Fruit fly (Drosophila melanogaster): Measurements from ENCODE around the gene Tat.

The Tat gene

dm6 chrX:14237873-14238394 lies 23.1 kb upstream of the Tat start, which contains the start of the genes Fbxl4 and Dus2 (continued):
- TF ChIP-seq sens (GFP tag) (peak; percentile 98), CG7786 (GFP tag; optimal IDR thresholded peaks at IDR 0.05) (peak; percentile 86), CG7745 (tag; optimal IDR thresholded peaks at IDR 0.05) (no peak), exex (tag; optimal IDR thresholded peaks at IDR 0.05) (no peak), Tbp (GFP tag; optimal IDR thresholded peaks at IDR 0.05) (no peak), Dip3 (GFP tag; optimal IDR thresholded peaks at IDR 0.05) (peak; percentile 90), CG18476 (GFP tag; optimal IDR thresholded peaks at IDR 0.05) (peak; percentile 91), CG32772 (GFP tag; IDR thresholded peaks at IDR 0.05) (peak; percentile 92), ind (GFP tag; optimal IDR thresholded peaks at IDR 0.05) (peak; percentile 94), az2 (GFP tag; optimal IDR thresholded peaks at IDR 0.05) (peak; percentile 95), danr (GFP tag; IDR thresholded peaks at IDR 0.05) (peak; percentile 81), CkIIα-i1 (GFP tag; IDR thresholded peaks at IDR 0.05) (peak; percentile 70), CG7987 (GFP tag; optimal IDR thresholded peaks at IDR 0.05) (peak; percentile 71), CG17385 (GFP tag; optimal IDR thresholded peaks at IDR 0.05) (peak; percentile 81), dimm (GFP tag; IDR thresholded peaks at IDR 0.05) (peak; percentile 67), E2f2 (GFP tag; IDR thresholded peaks at IDR 0.05) (peak; percentile 61; the same call in 1 of the 2 replicates), Six4 (GFP tag; optimal IDR thresholded peaks at IDR 0.05) (peak; percentile 90), CG31365 (tag; optimal IDR thresholded peaks at IDR 0.05) (peak; percentile 47), HLH3B (GFP tag; IDR thresholded peaks at IDR 0.05) (peak; percentile 93), ap (GFP tag; IDR thresholded peaks at IDR 0.05) (peak; percentile 91), CG2202 (tag; optimal IDR thresholded peaks at IDR 0.05) (peak; percentile 81), toy (GFP tag; IDR thresholded peaks at IDR 0.05) (peak; percentile 74), pum (GFP tag; optimal IDR thresholded peaks at IDR 0.05) (peak; percentile 93), p53 (GFP tag; optimal IDR thresholded peaks at IDR 0.05) (peak; percentile 81), CG10565 (GFP tag; optimal IDR thresholded peaks at IDR 0.05) (peak; percentile 67), CG8089 (GFP tag; optimal IDR thresholded peaks at IDR 0.05) (peak; percentile 86), CG17568 (GFP tag; optimal IDR thresholded peaks at IDR 0.05) (no peak), vnd (GFP tag; IDR thresholded peaks at IDR 0.05; ENCODE audit: partially characterized antibody) (peak; percentile 42; the same call in 1 of the 3 replicates), CG11247 (GFP tag; IDR thresholded peaks at IDR 0.05) (peak; percentile 90), CG2875 (GFP tag; optimal IDR thresholded peaks at IDR 0.05) (peak; percentile 82), Oli (tag; optimal IDR thresholded peaks at IDR 0.05) (peak; percentile 89), CG15269 (tag; optimal IDR thresholded peaks at IDR 0.05) (peak; percentile 88), run (tag; optimal IDR thresholded peaks at IDR 0.05) (peak; percentile 44), mam (GFP tag; optimal IDR thresholded peaks at IDR 0.05) (peak; percentile 92), CG14667 (GFP tag; IDR thresholded peaks at IDR 0.05) (peak; percentile 90), E2f1 (GFP tag; IDR thresholded peaks at IDR 0.05) (peak; percentile 91), Sox100B (GFP tag; optimal IDR thresholded peaks at IDR 0.05) (peak; percentile 91), CG4328 (GFP tag; optimal IDR thresholded peaks at IDR 0.05) (peak; percentile 89), CG14014 (GFP tag; IDR thresholded peaks at IDR 0.05) (peak; percentile 88), CG6272 (GFP tag; IDR thresholded peaks at IDR 0.05) (peak; percentile 92), CG2889 (GFP tag; IDR thresholded peaks at IDR 0.05) (peak; percentile 86), Chrac-16 (GFP tag; optimal IDR thresholded peaks at IDR 0.05) (peak; percentile 94), CG17829 (tag; optimal IDR thresholded peaks at IDR 0.05) (peak; percentile 92), CG15514 (GFP tag; optimal IDR thresholded peaks at IDR 0.05) (peak; percentile 76), Awh (GFP tag; IDR thresholded peaks at IDR 0.05) (peak; percentile 83), HLHmδ (GFP tag; optimal IDR thresholded peaks at IDR 0.05) (peak; percentile 11), Med (GFP tag) (peak; percentile 99), CG9817 (tag; optimal IDR thresholded peaks at IDR 0.05) (peak; percentile 91), CG12391 (tag; optimal IDR thresholded peaks at IDR 0.05) (peak; percentile 94), MESR4 (GFP tag; optimal IDR thresholded peaks at IDR 0.05) (no peak), CG6254 (GFP tag; optimal IDR thresholded peaks at IDR 0.05) (peak; percentile 78)

Data from whole organism, embryonic.